Fruit fly (Drosophila melanogaster): ENCODE data around the gene CG11811.

- no peak for TF ChIP-seq CG8478 (optimal IDR thresholded peaks at IDR 0.05)
- TF ChIP-seq CTCF (optimal IDR thresholded peaks at IDR 0.05), result no peak
These were observed 39.6 kb upstream of the CG11811 start for dm6 chr3L:10651271-10651670.

All from S2 (cell line).